Fruit fly (Drosophila melanogaster) whole organism, embryonic: ENCODE measurements around the gene CG7806.

ENCODE experiments used
- ATbp ChIP-seq: fragments of 200-800 bp; sonication (Bioruptor generic); optimal IDR thresholded peaks from 2 replicates; lab custom pipeline; 2017; ENCODE audit warnings: missing biosample characterization, mild to moderate bottlenecking, missing genetic modification characterization, missing genetic modification reagents
- Atf6 ChIP-seq: fragments of 200-800 bp; sonication (Bioruptor generic); IDR thresholded peaks from 2 replicates; pipeline ENCODE4 v1.3.6; 2022; ENCODE audit warnings: missing biosample characterization, missing genetic modification characterization
- CG11560 ChIP-seq: fragments of 200-800 bp; sonication (Bioruptor generic); IDR thresholded peaks from 3 replicates; pipeline ENCODE4 v1.3.6; 2022; ENCODE audit warnings: missing biosample characterization, missing genetic modification characterization
- CG13775 ChIP-seq: fragments of 200-800 bp; sonication (Bioruptor generic); optimal IDR thresholded peaks from 3 replicates; lab custom pipeline; 2017; ENCODE audit warnings: missing biosample characterization, mild to moderate bottlenecking, missing genetic modification characterization
- CG14965 ChIP-seq: fragments of 200-800 bp; sonication (Bioruptor generic); optimal IDR thresholded peaks from 2 replicates; lab custom pipeline; 2016; ENCODE audit warnings: missing biosample characterization, missing genetic modification characterization, borderline replicate concordance
- CG17612 ChIP-seq: fragments of 200-800 bp; sonication (Bioruptor generic); IDR thresholded peaks from 2 replicates; pipeline ENCODE4 v1.3.6; 2022; ENCODE audit warnings: missing biosample characterization, missing genetic modification characterization
- CG18764 ChIP-seq: fragments of 200-800 bp; sonication (Bioruptor generic); optimal IDR thresholded peaks from 3 replicates; lab custom pipeline; 2016; ENCODE audit warnings: missing biosample characterization, missing genetic modification characterization
- CG2712 ChIP-seq: fragments of 200-800 bp; optimal IDR thresholded peaks from 3 replicates; lab custom pipeline; 2019; ENCODE audit warnings: missing biosample characterization, mild to moderate bottlenecking, missing genetic modification characterization, moderate library complexity
- CG3726 ChIP-seq: fragments of 200-800 bp; sonication (Bioruptor generic); IDR thresholded peaks from 3 replicates; pipeline ENCODE4, ENCODE4 v1.3.6; 2022; ENCODE audit warnings: missing biosample characterization, missing genetic modification characterization
- CG42726 ChIP-seq: fragments of 200-800 bp; sonication (Bioruptor generic); IDR thresholded peaks from 2 replicates; pipeline ENCODE4 v1.3.6; 2022; ENCODE audit warnings: missing biosample characterization, missing genetic modification characterization; ENCODE audit not compliant: partially characterized antibody
- CG43689 ChIP-seq: fragments of 200-800 bp; sonication (Bioruptor generic); IDR thresholded peaks from 2 replicates; pipeline ENCODE4 v1.3.6; 2022; ENCODE audit warnings: missing biosample characterization, missing genetic modification characterization
- CG4617 ChIP-seq: fragments of 200-800 bp; sonication (Bioruptor generic); optimal IDR thresholded peaks from 3 replicates; lab custom pipeline; 2016; ENCODE audit warnings: missing biosample characterization, missing genetic modification characterization, borderline replicate concordance
- CG5953 ChIP-seq: fragments of 200-800 bp; sonication (Bioruptor generic); IDR thresholded peaks from 2 replicates; pipeline ENCODE4 v1.3.6; 2022; ENCODE audit warnings: missing biosample characterization, missing genetic modification characterization
- CG6654 ChIP-seq: fragments of 200-800 bp; sonication (Bioruptor generic); optimal IDR thresholded peaks from 2 replicates; lab custom pipeline; 2017; ENCODE audit warnings: missing biosample characterization, mild to moderate bottlenecking, missing genetic modification characterization
- CG6813 ChIP-seq: fragments of 200-800 bp; sonication (Bioruptor generic); optimal IDR thresholded peaks from 2 replicates; lab custom pipeline; 2017; ENCODE audit warnings: missing biosample characterization, missing genetic modification characterization, mild to moderate bottlenecking, moderate library complexity, missing genetic modification reagents
- CG6854 ChIP-seq: fragments of 200-800 bp; sonication (Bioruptor generic); optimal IDR thresholded peaks from 3 replicates; lab custom pipeline; 2017; ENCODE audit warnings: missing biosample characterization, mild to moderate bottlenecking, missing genetic modification characterization
- CG8388 ChIP-seq: fragments of 200-800 bp; sonication (Bioruptor generic); optimal IDR thresholded peaks from 2 replicates; lab custom pipeline; 2019; ENCODE audit warnings: missing biosample characterization, mild to moderate bottlenecking, missing genetic modification characterization, moderate library complexity
- CG8944 ChIP-seq: fragments of 200-800 bp; sonication (Bioruptor generic); optimal IDR thresholded peaks from 3 replicates; lab custom pipeline; 2016; ENCODE audit warnings: missing biosample characterization, missing genetic modification characterization
- D19A ChIP-seq: fragments of 200-800 bp; optimal IDR thresholded peaks from 3 replicates; lab custom pipeline; 2019; ENCODE audit warnings: missing biosample characterization, mild to moderate bottlenecking, missing genetic modification characterization, moderate library complexity
- Deaf1 ChIP-seq: fragments of 200-800 bp; optimal IDR thresholded peaks from 3 replicates; lab custom pipeline; 2019; ENCODE audit warnings: missing biosample characterization, mild to moderate bottlenecking, missing genetic modification characterization, moderate library complexity
- Doc2 ChIP-seq: fragments of 200-800 bp; sonication (Bioruptor generic); IDR thresholded peaks from 2 replicates; pipeline ENCODE4 v1.3.6; 2022; ENCODE audit warnings: missing biosample characterization, missing genetic modification characterization
- Dp ChIP-seq: fragments of 200-800 bp; sonication (Bioruptor generic); optimal IDR thresholded peaks from 2 replicates; lab custom pipeline; 2018; ENCODE audit warnings: missing biosample characterization, mild to moderate bottlenecking, missing genetic modification characterization, moderate library complexity
- Eip74EF ChIP-seq, 2 experiments: fragments of 200-800 bp in 1 of 2; fragments of >200 bp in 1 of 2; sonication (Bioruptor generic) in 1 of 2; optimal IDR thresholded peaks; 2 replicates each; lab custom pipeline; 2017 to 2019; ENCODE audit warnings: missing biosample characterization in 2 of 2, missing genetic modification characterization in 2 of 2, mild to moderate bottlenecking in 1 of 2, moderate library complexity in 1 of 2
- Hand ChIP-seq: fragments of 200-800 bp; sonication (Bioruptor generic); optimal IDR thresholded peaks from 2 replicates; lab custom pipeline; 2017; ENCODE audit warnings: mild to moderate bottlenecking, missing biosample characterization, missing genetic modification reagents, missing genetic modification characterization
- HmgD ChIP-seq: fragments of 200-800 bp; sonication (Bioruptor generic); optimal IDR thresholded peaks from 3 replicates; lab custom pipeline; 2016; ENCODE audit warnings: missing biosample characterization, missing genetic modification characterization
- Hsf ChIP-seq: fragments of 200-800 bp; sonication (Bioruptor generic); optimal IDR thresholded peaks from 3 replicates; lab custom pipeline; 2016; ENCODE audit warnings: missing biosample characterization, missing genetic modification characterization
- Jarid2 ChIP-seq: fragments of 200-800 bp; sonication (Bioruptor generic); optimal IDR thresholded peaks from 3 replicates; lab custom pipeline; 2017; ENCODE audit warnings: mild to moderate bottlenecking, missing biosample characterization, missing genetic modification reagents, missing genetic modification characterization
- NK7.1 ChIP-seq: fragments of 200-800 bp; sonication (Bioruptor generic); optimal IDR thresholded peaks from 3 replicates; lab custom pipeline; 2016; ENCODE audit warnings: missing biosample characterization, missing genetic modification characterization
- Optix ChIP-seq: fragments of 200-800 bp; sonication (Bioruptor generic); IDR thresholded peaks from 3 replicates; pipeline ENCODE4 v1.3.6; 2022; ENCODE audit warnings: missing biosample characterization, missing genetic modification characterization
- Sin3A ChIP-seq: fragments of >200 bp; optimal IDR thresholded peaks from 2 replicates; lab custom pipeline; 2018
- Sry-δ ChIP-seq: fragments of 200-800 bp; sonication (Bioruptor generic); optimal IDR thresholded peaks from 2 replicates; lab custom pipeline; 2016; ENCODE audit warnings: missing biosample characterization, missing genetic modification characterization
- Trl ChIP-seq, 3 experiments: fragments of >200 bp in 2 of 3; fragments of 200-800 bp in 1 of 3; sonication (Bioruptor generic) in 1 of 3; optimal IDR thresholded peaks; 2 replicates in 1 of 3; 3 replicates in 2 of 3; lab custom pipeline; 2016 to 2017; ENCODE audit warnings: missing biosample characterization in 1 of 3, missing genetic modification characterization in 1 of 3
- amos ChIP-seq: fragments of 200-800 bp; sonication (Bioruptor generic); IDR thresholded peaks from 2 replicates; pipeline ENCODE4 v1.3.6; 2022; ENCODE audit warnings: missing biosample characterization, missing genetic modification characterization; ENCODE audit not compliant: partially characterized antibody
- ap ChIP-seq: fragments of 200-800 bp; sonication (Bioruptor generic); IDR thresholded peaks from 2 replicates; pipeline ENCODE4 v1.3.6; 2022; ENCODE audit warnings: missing biosample characterization, missing genetic modification characterization
- ara ChIP-seq: fragments of 200-800 bp; sonication (Bioruptor generic); IDR thresholded peaks from 2 replicates; pipeline ENCODE4 v1.3.6; 2022; ENCODE audit warnings: missing biosample characterization, missing genetic modification characterization
- bcd ChIP-seq: fragments of 200-800 bp; sonication (Bioruptor generic); optimal IDR thresholded peaks from 2 replicates; lab custom pipeline; 2017; ENCODE audit warnings: missing biosample characterization, mild to moderate bottlenecking, missing genetic modification characterization
- cas ChIP-seq: fragments of 200-800 bp; sonication (Bioruptor generic); IDR thresholded peaks from 2 replicates; pipeline ENCODE4 v1.3.6; 2022; ENCODE audit warnings: missing biosample characterization, missing genetic modification characterization
- da ChIP-seq: fragments of 200-800 bp; sonication (Bioruptor generic); optimal IDR thresholded peaks from 2 replicates; lab custom pipeline; 2016; ENCODE audit warnings: missing biosample characterization, missing genetic modification characterization
- dmrt11E ChIP-seq: fragments of 200-800 bp; sonication (Bioruptor generic); optimal IDR thresholded peaks from 3 replicates; lab custom pipeline; 2018; ENCODE audit warnings: missing biosample characterization, mild to moderate bottlenecking, missing genetic modification characterization, moderate library complexity
- hkb ChIP-seq, 2 experiments: fragments of 200-800 bp in 1 of 2; fragments of >200 bp in 1 of 2; sonication (Bioruptor generic) in 1 of 2; IDR thresholded peaks in 1 of 2; optimal IDR thresholded peaks in 1 of 2; 2 replicates each; pipeline versions ENCODE4 v1.3.6 to Lab custom; 2017 to 2022; ENCODE audit warnings: missing biosample characterization in 1 of 2, missing genetic modification characterization in 1 of 2
- insv ChIP-seq, 2 experiments: fragments of 200-800 bp; sonication (Bioruptor generic); optimal IDR thresholded peaks; 3 replicates each; lab custom pipeline; 2016 to 2018; ENCODE audit warnings: missing biosample characterization in 2 of 2, missing genetic modification characterization in 2 of 2
- jumu ChIP-seq: fragments of 200-800 bp; sonication (Bioruptor generic); optimal IDR thresholded peaks from 3 replicates; lab custom pipeline; 2016; ENCODE audit warnings: missing biosample characterization, missing genetic modification characterization
- knrl ChIP-seq: fragments of 200-800 bp; sonication (Bioruptor generic); IDR thresholded peaks from 3 replicates; pipeline ENCODE4 v1.3.6; 2022; ENCODE audit warnings: missing biosample characterization, missing genetic modification characterization; ENCODE audit not compliant: partially characterized antibody
- ranshi ChIP-seq: fragments of 200-800 bp; sonication (Bioruptor generic); IDR thresholded peaks from 2 replicates; pipeline ENCODE4 v1.3.6; 2022; ENCODE audit warnings: missing biosample characterization, missing genetic modification characterization
- sd ChIP-seq: fragments of 200-800 bp; sonication (Bioruptor generic); optimal IDR thresholded peaks from 3 replicates; lab custom pipeline; 2018; ENCODE audit warnings: missing biosample characterization, mild to moderate bottlenecking, missing genetic modification characterization, moderate library complexity
- so ChIP-seq: fragments of 200-800 bp; sonication (Bioruptor generic); IDR thresholded peaks from 3 replicates; pipeline ENCODE4 v1.3.6; 2022; ENCODE audit warnings: missing biosample characterization, missing genetic modification characterization
- stc ChIP-seq: fragments of 200-800 bp; sonication (Bioruptor generic); IDR thresholded peaks from 2 replicates; pipeline ENCODE4 v1.3.6; 2022; ENCODE audit warnings: missing biosample characterization, missing genetic modification characterization
- tgo ChIP-seq: fragments of 200-800 bp; sonication (Bioruptor generic); IDR thresholded peaks from 3 replicates; pipeline ENCODE4 v1.3.6; 2022; ENCODE audit warnings: missing biosample characterization, missing genetic modification characterization
- tx ChIP-seq: fragments of 200-800 bp; sonication (Bioruptor generic); optimal IDR thresholded peaks from 2 replicates; lab custom pipeline; 2016; ENCODE audit warnings: missing biosample characterization, missing genetic modification characterization

CG7806 gene

DNA sequence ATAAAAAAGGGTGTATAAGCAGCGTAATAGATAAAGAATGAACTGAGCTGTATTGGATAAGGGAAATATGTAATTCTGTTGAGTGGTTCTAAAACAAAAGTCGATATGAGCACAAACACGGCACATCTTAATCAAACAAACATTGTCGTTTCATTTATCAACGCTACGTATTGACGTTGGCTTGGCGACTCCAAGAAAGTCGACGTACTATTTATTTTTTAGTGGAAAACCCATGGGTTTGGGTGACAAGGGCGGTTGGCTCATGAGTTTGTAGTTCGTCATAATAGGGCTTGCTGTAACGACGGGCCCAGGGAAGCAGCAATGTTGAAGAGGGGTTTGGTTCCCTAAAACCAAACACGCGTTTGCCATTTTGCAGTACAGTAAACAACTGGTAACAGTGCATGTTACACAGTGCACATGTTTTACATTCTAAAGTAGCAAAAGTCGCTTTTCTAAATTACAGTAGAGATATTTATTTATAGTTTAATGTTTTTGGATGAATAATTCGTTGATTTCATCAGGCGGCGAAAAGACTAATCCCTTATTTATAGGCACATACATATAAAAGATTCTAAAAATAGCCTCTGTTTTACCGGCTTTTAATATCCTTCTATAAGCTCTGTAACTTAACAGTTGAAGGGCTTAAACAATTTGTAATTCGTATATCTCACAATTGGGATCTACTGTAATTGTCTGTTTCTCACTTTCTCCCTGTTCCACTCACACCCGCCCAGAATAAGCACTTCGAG, 50.2 kb downstream of the CG7806 start (continued):
- TF ChIP-seq ap (GFP tag; lab: Robert Waterston, UW) (no peak), CG3726 (no peak), Doc2 (GFP tag; lab: Robert Waterston, UW) (no peak), NK7.1 (GFP tag; lab: Kevin White, UChicago) (no peak), Deaf1 (tag; lab: Kevin White, UChicago) (no peak), da (no peak), stc (GFP tag; lab: Robert Waterston, UW) (no peak), CG14965 (GFP tag; lab: Kevin White, UChicago) (no peak), CG6654 (GFP tag; lab: Kevin White, UChicago) (no peak), so (GFP tag; lab: Robert Waterston, UW) (no peak), CG5953 (GFP tag; lab: Robert Waterston, UW) (no peak), Hsf (GFP tag; lab: Kevin White, UChicago) (peak; percentile 21), tgo (GFP tag; lab: Robert Waterston, UW) (no peak), CG8388 (GFP tag; lab: Kevin White, UChicago) (no peak), CG4617 (no peak), tx (GFP tag; lab: Kevin White, UChicago) (no peak), CG13775 (GFP tag; lab: Kevin White, UChicago) (no peak), jumu (GFP tag; lab: Kevin White, UChicago) (no peak), CG6854 (GFP tag; lab: Kevin White, UChicago) (no peak), CG17612 (GFP tag; lab: Robert Waterston, UW) (no peak), Trl (optimal IDR thresholded peaks at IDR 0.05; lab: Kevin White, UChicago) (no peak), Trl (GFP tag; optimal IDR thresholded peaks at IDR 0.05; lab: Kevin White, UChicago) (no peak), Dp (GFP tag; lab: Kevin White, UChicago) (no peak), bcd (GFP tag; lab: Kevin White, UChicago) (no peak), dmrt11E (tag; lab: Kevin White, UChicago) (peak; percentile 13), knrl (GFP tag; lab: Robert Waterston, UW) (no peak), insv (GFP tag; optimal IDR thresholded peaks at IDR 0.05; lab: Kevin White, UChicago) (no peak), CG18764 (no peak), D19A (tag; lab: Kevin White, UChicago) (no peak), CG8944 (GFP tag; lab: Kevin White, UChicago) (no peak), Optix (GFP tag; lab: Robert Waterston, UW) (no peak), ranshi (GFP tag; lab: Robert Waterston, UW) (no peak), ara (GFP tag; lab: Robert Waterston, UW) (no peak), CG6813 (GFP tag; lab: Kevin White, UChicago) (no peak), Jarid2 (GFP tag; lab: Kevin White, UChicago) (no peak), Eip74EF (GFP tag; optimal IDR thresholded peaks at IDR 0.05; lab: Kevin White, UChicago) (no peak), Sry-δ (no peak), ATbp (GFP tag; lab: Kevin White, UChicago) (peak; percentile 44), Hand (GFP tag; lab: Kevin White, UChicago) (no peak), CG2712 (tag; lab: Kevin White, UChicago) (peak; percentile 59), HmgD (GFP tag; lab: Kevin White, UChicago) (no peak), cas (GFP tag; lab: Robert Waterston, UW) (no peak), CG43689 (GFP tag; lab: Robert Waterston, UW) (no peak), CG11560 (tag; lab: Robert Waterston, UW) (no peak), Sin3A (lab: Kevin White, UChicago) (no peak), CG42726 (GFP tag; lab: Robert Waterston, UW) (no peak), amos (no peak), sd (tag; lab: Kevin White, UChicago) (no peak), hkb (optimal IDR thresholded peaks at IDR 0.05; lab: Kevin White, UChicago) (no peak), hkb (GFP tag; IDR thresholded peaks at IDR 0.05; lab: Robert Waterston, UW) (no peak), Atf6 (GFP tag; lab: Robert Waterston, UW) (no peak)
